Fruit fly (Drosophila melanogaster) whole organism, pupa: ENCODE measurements around the gene mRpL39.

Experiments used
- CG10348 ChIP-seq: fragments of 200-800 bp; sonication (Bioruptor generic); IDR thresholded peaks from 2 replicates; pipeline ENCODE4 v1.3.6; 2022; ENCODE audit warnings: missing biosample characterization, missing genetic modification characterization
- CG12605 ChIP-seq: fragments of 200-800 bp; sonication (Bioruptor generic); IDR thresholded peaks from 2 replicates; pipeline ENCODE4 v1.3.6; 2022; ENCODE audit warnings: missing biosample characterization, missing genetic modification characterization
- CG13204 ChIP-seq: fragments of 200-800 bp; sonication (Bioruptor generic); optimal IDR thresholded peaks from 2 replicates; lab custom pipeline; 2018; ENCODE audit warnings: missing biosample characterization, mild to moderate bottlenecking, missing genetic modification characterization, moderate library complexity
- CG14655 ChIP-seq: fragments of 200-800 bp; sonication (Bioruptor generic); optimal IDR thresholded peaks from 3 replicates; lab custom pipeline; 2017; ENCODE audit warnings: mild to moderate bottlenecking, missing biosample characterization, missing genetic modification reagents, missing genetic modification characterization
- CG15710 ChIP-seq: fragments of 200-800 bp; sonication (Bioruptor generic); optimal IDR thresholded peaks from 2 replicates; lab custom pipeline; 2018; ENCODE audit warnings: missing biosample characterization, mild to moderate bottlenecking, missing genetic modification characterization, moderate library complexity
- CG17806 ChIP-seq: fragments of 200-800 bp; sonication (Bioruptor generic); optimal IDR thresholded peaks from 2 replicates; lab custom pipeline; 2018; ENCODE audit warnings: missing biosample characterization, mild to moderate bottlenecking, missing genetic modification characterization, moderate library complexity
- CG32121 ChIP-seq: fragments of 200-800 bp; sonication (Bioruptor generic); IDR thresholded peaks from 2 replicates; pipeline ENCODE4 v1.3.6; 2022; ENCODE audit warnings: missing biosample characterization, missing genetic modification characterization
- CG34367 ChIP-seq: fragments of 200-800 bp; sonication (Bioruptor generic); optimal IDR thresholded peaks from 2 replicates; lab custom pipeline; 2018; ENCODE audit warnings: missing biosample characterization, mild to moderate bottlenecking, missing genetic modification characterization
- CG4496 ChIP-seq: fragments of 200-800 bp; sonication (Bioruptor generic); IDR thresholded peaks from 3 replicates; pipeline ENCODE4 v1.3.6; 2022; ENCODE audit warnings: missing biosample characterization, missing genetic modification characterization
- CG8159 ChIP-seq: fragments of 200-800 bp; sonication (Bioruptor generic); optimal IDR thresholded peaks from 3 replicates; lab custom pipeline; 2018; ENCODE audit warnings: missing biosample characterization, mild to moderate bottlenecking, missing genetic modification characterization, moderate library complexity
- CG8301 ChIP-seq: fragments of 200-800 bp; sonication (Bioruptor generic); optimal IDR thresholded peaks from 2 replicates; lab custom pipeline; 2018; ENCODE audit warnings: missing biosample characterization, mild to moderate bottlenecking, missing genetic modification characterization
- CG9948 ChIP-seq: fragments of 200-800 bp; sonication (Bioruptor generic); optimal IDR thresholded peaks from 2 replicates; lab custom pipeline; 2018; ENCODE audit warnings: missing biosample characterization, mild to moderate bottlenecking, missing genetic modification characterization, moderate library complexity
- D1 ChIP-seq: fragments of 200-800 bp; sonication (Bioruptor generic); optimal IDR thresholded peaks from 2 replicates; lab custom pipeline; 2018; ENCODE audit warnings: missing biosample characterization, mild to moderate bottlenecking, missing genetic modification characterization, moderate library complexity
- EcR ChIP-seq: fragments of 200-800 bp; sonication (Bioruptor generic); optimal IDR thresholded peaks from 3 replicates; lab custom pipeline; 2019; ENCODE audit warnings: missing biosample characterization, missing genetic modification characterization, mild to moderate bottlenecking, moderate library complexity, missing genetic modification reagents
- Ets98B ChIP-seq: fragments of 200-800 bp; sonication (Bioruptor generic); IDR thresholded peaks from 2 replicates; pipeline ENCODE4 v1.3.6; 2022; ENCODE audit warnings: missing biosample characterization, missing genetic modification characterization
- Pif1B ChIP-seq: fragments of 200-800 bp; sonication (Bioruptor generic); optimal IDR thresholded peaks from 3 replicates; lab custom pipeline; 2016; ENCODE audit warnings: missing biosample characterization, missing genetic modification characterization
- Snoo ChIP-seq: fragments of 200-800 bp; sonication (Bioruptor generic); optimal IDR thresholded peaks from 3 replicates; lab custom pipeline; 2017; ENCODE audit warnings: missing biosample characterization, mild to moderate bottlenecking, missing genetic modification characterization, inconsistent platforms
- fd96Ca ChIP-seq: fragments of 200-800 bp; sonication (Bioruptor generic); IDR thresholded peaks from 3 replicates; pipeline ENCODE4 v1.3.6; 2022; ENCODE audit warnings: missing biosample characterization, missing genetic modification characterization
- gl ChIP-seq: fragments of 200-800 bp; sonication (Bioruptor generic); optimal IDR thresholded peaks from 2 replicates; lab custom pipeline; 2018; ENCODE audit warnings: missing biosample characterization, mild to moderate bottlenecking, missing genetic modification characterization
- rn ChIP-seq: fragments of 200-800 bp; sonication (Bioruptor generic); IDR thresholded peaks from 2 replicates; pipeline ENCODE4 v1.3.6; 2022; ENCODE audit warnings: missing biosample characterization, missing genetic modification characterization

The mRpL39 gene

dm6 chr3L:14961027-14961426 lies 38.4 kb downstream of the mRpL39 start:
- TF ChIP-seq D1: no peak
- TF ChIP-seq, all 21 proteins: peak for 0

- no peak for TF ChIP-seq CG34367 (tag; lab: Kevin White, UChicago)
- TF ChIP-seq CG4496 (GFP tag; lab: Robert Waterston, UW): no peak
- TF ChIP-seq fd96Ca: no peak
- TF ChIP-seq D1: no peak
- TF ChIP-seq CG10348 (GFP tag; lab: Robert Waterston, UW): no peak
- TF ChIP-seq CG32121 (GFP tag; lab: Robert Waterston, UW): no peak
These were observed 38.9 kb downstream of the mRpL39 start for dm6 chr3L:14960549-14960948.

dm6 chr3L:14958613-14959327 lies 40.7 kb downstream of the mRpL39 start:
- TF ChIP-seq CG13204 (GFP tag; lab: Kevin White, UChicago): no peak
- TF ChIP-seq CG12605 (GFP tag; lab: Robert Waterston, UW): no peak
- no peak for TF ChIP-seq EcR (GFP tag; lab: Kevin White, UChicago)
- TF ChIP-seq CG8301 (tag; lab: Kevin White, UChicago): no peak
- no peak for TF ChIP-seq gl (tag; lab: Kevin White, UChicago)
- no peak for TF ChIP-seq rn (GFP tag; lab: Robert Waterston, UW)
- TF ChIP-seq CG17806 (tag; lab: Kevin White, UChicago): no peak
- TF ChIP-seq CG10348 (GFP tag; lab: Robert Waterston, UW): no peak
- no peak for TF ChIP-seq CG9948 (tag; lab: Kevin White, UChicago)

- TF ChIP-seq CG10348 (GFP tag; lab: Robert Waterston, UW) (no peak), D1 (no peak), CG17806 (tag; lab: Kevin White, UChicago) (no peak), CG14655 (GFP tag; lab: Kevin White, UChicago) (no peak), CG15710 (tag; lab: Kevin White, UChicago) (no peak), CG34367 (tag; lab: Kevin White, UChicago) (no peak), CG9948 (tag; lab: Kevin White, UChicago) (no peak), rn (GFP tag; lab: Robert Waterston, UW) (no peak), CG8159 (tag; lab: Kevin White, UChicago) (no peak), Snoo (tag; lab: Kevin White, UChicago) (no peak)
These were observed 42.5 kb downstream of the mRpL39 start for dm6 chr3L:14957033-14957328.

- TF ChIP-seq D1: no peak
- TF ChIP-seq CG9948 (tag; lab: Kevin White, UChicago): no peak
- no peak for TF ChIP-seq rn (GFP tag; lab: Robert Waterston, UW)
- no peak for TF ChIP-seq gl (tag; lab: Kevin White, UChicago)
- no peak for TF ChIP-seq Ets98B
- TF ChIP-seq CG15710 (tag; lab: Kevin White, UChicago): no peak
- no peak for TF ChIP-seq Snoo (tag; lab: Kevin White, UChicago)
- no peak for TF ChIP-seq Pif1B (GFP tag; lab: Kevin White, UChicago)
- TF ChIP-seq fd96Ca: no peak
- no peak for TF ChIP-seq CG14655 (GFP tag; lab: Kevin White, UChicago)
- TF ChIP-seq CG8301 (tag; lab: Kevin White, UChicago): no peak
- TF ChIP-seq CG13204 (GFP tag; lab: Kevin White, UChicago): no peak
- no peak for TF ChIP-seq CG17806 (tag; lab: Kevin White, UChicago)
- TF ChIP-seq CG4496 (GFP tag; lab: Robert Waterston, UW): no peak
- no peak for TF ChIP-seq CG10348 (GFP tag; lab: Robert Waterston, UW)
- TF ChIP-seq, all 21 proteins: peak for 0
These were observed 43.0 kb downstream of the mRpL39 start for dm6 chr3L:14956288-14957032.

dm6 chr3L:14952858-14953669 lies 46.4 kb downstream of the mRpL39 start:
- TF ChIP-seq CG17806 (tag; lab: Kevin White, UChicago) (no peak), Pif1B (GFP tag; lab: Kevin White, UChicago) (no peak)

- TF ChIP-seq CG34367 (tag; lab: Kevin White, UChicago): no peak
- TF ChIP-seq rn (GFP tag; lab: Robert Waterston, UW): no peak
- TF ChIP-seq Pif1B (GFP tag; lab: Kevin White, UChicago): no peak
- no peak for TF ChIP-seq CG14655 (GFP tag; lab: Kevin White, UChicago)
- no peak for TF ChIP-seq CG8301 (tag; lab: Kevin White, UChicago)
- TF ChIP-seq CG10348 (GFP tag; lab: Robert Waterston, UW): no peak
- no peak for TF ChIP-seq CG9948 (tag; lab: Kevin White, UChicago)
- no peak for TF ChIP-seq gl (tag; lab: Kevin White, UChicago)
- TF ChIP-seq Ets98B: no peak
- no peak for TF ChIP-seq CG17806 (tag; lab: Kevin White, UChicago)
- no peak for TF ChIP-seq Snoo (tag; lab: Kevin White, UChicago)
- no peak for TF ChIP-seq fd96Ca
- TF ChIP-seq CG13204 (GFP tag; lab: Kevin White, UChicago): no peak
- TF ChIP-seq EcR (GFP tag; lab: Kevin White, UChicago): no peak
These were observed 49.5 kb downstream of the mRpL39 start for dm6 chr3L:14949943-14950342.
